Worm (Caenorhabditis elegans) whole organism, L1 larva: ENCODE data around the gene mig-10.

Experiments
- egl-27 ChIP-seq, 2 experiments: fragments of 150-350 bp in 1 of 2; sonication (generic microtip); optimal IDR thresholded peaks; 3 replicates each; lab custom pipeline; 2017 to 2018; ENCODE audit warnings: missing biosample characterization in 2 of 2, missing genetic modification characterization in 2 of 2, missing genetic modification reagents in 2 of 2
- fkh-10 ChIP-seq: sonication (generic microtip); optimal IDR thresholded peaks from 2 replicates; lab custom pipeline; 2017; ENCODE audit warnings: missing biosample characterization, missing genetic modification reagents, missing genetic modification characterization
- hpl-2 ChIP-seq: fragments of 150-350 bp; optimal IDR thresholded peaks from 2 replicates; lab custom pipeline; 2014; ENCODE audit warnings: missing biosample characterization, missing genetic modification reagents, missing genetic modification characterization
- mep-1 ChIP-seq: fragments of 150-350 bp; optimal IDR thresholded peaks from 2 replicates; lab custom pipeline; 2014; ENCODE audit warnings: missing biosample characterization, missing genetic modification characterization
- nhr-237 ChIP-seq: fragments of 150-350 bp; optimal IDR thresholded peaks from 2 replicates; lab custom pipeline; 2014; ENCODE audit warnings: missing biosample characterization, missing genetic modification characterization
- tbx-2 ChIP-seq: sonication (generic microtip); optimal IDR thresholded peaks from 2 replicates; lab custom pipeline; 2016; ENCODE audit warnings: missing genetic modification characterization, missing compliant biosample characterization

DNA sequence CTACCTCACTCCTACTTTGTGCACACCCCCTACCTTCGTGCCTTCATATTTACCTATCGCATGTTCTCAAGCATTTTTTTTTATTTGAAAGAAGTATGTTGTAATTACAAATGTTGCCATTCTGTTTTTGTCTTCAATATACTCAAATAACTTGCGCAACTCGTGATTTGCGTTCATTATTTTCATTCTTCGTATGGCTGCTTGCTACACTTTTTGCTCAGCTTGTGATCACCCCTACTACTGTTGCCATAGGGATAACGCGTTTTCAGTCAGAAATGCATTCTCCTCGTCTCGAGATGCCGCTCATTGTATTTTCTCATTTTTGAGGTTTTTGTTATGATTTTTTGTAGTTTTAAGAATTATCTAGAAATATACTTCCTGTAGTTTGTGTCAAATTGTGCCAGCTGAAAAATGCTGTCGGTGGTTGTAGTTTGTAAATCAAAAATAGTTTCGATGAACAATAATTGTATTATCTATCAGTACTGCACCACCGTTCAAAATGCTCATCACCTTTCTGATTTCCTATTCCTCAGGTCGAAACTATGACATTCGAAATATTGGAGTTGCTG is 43.8 kb downstream of the mig-10 start, which contains the start of gene F10E9.1:
- TF ChIP-seq hpl-2 (no peak), egl-27 (tag; optimal IDR thresholded peaks at IDR 0.05; lab: Kevin White, UChicago) (no peak), tbx-2 (tag; lab: Kevin White, UChicago) (no peak), fkh-10 (GFP tag; lab: Kevin White, UChicago) (no peak), nhr-237 (tag; lab: Kevin White, UChicago) (no peak), mep-1 (tag; lab: Kevin White, UChicago) (no peak)
